Worm (Caenorhabditis elegans): ENCODE measurements around the gene gadr-3.

The gadr-3 gene

ce11 chrIII:6289366-6289765 lies 3.6 kb upstream of the gadr-3 start:
- TF ChIP-seq nhr-237 (tag; optimal IDR thresholded peaks at IDR 0.05) (no peak), ztf-11 (tag; optimal IDR thresholded peaks at IDR 0.05) (no peak), ceh-43 (GFP tag; optimal IDR thresholded peaks at IDR 0.05) (no peak), sem-2 (GFP tag; optimal IDR thresholded peaks at IDR 0.05) (no peak), blmp-1 (tag; optimal IDR thresholded peaks at IDR 0.05) (no peak), nhr-76 (tag; optimal IDR thresholded peaks at IDR 0.05) (no peak), nhr-12 (tag; optimal IDR thresholded peaks at IDR 0.05) (no peak), unc-120 (tag; optimal IDR thresholded peaks at IDR 0.05; ENCODE audit: poor library complexity, severe bottlenecking) (no peak), nhr-28 (tag; optimal IDR thresholded peaks at IDR 0.05) (no peak), ham-2 (GFP tag; optimal IDR thresholded peaks at IDR 0.05) (no peak), lin-13 (tag; optimal IDR thresholded peaks at IDR 0.05) (no peak), tbx-8 (GFP tag; optimal IDR thresholded peaks at IDR 0.05) (no peak), unc-39 (tag; optimal IDR thresholded peaks at IDR 0.05) (no peak)

DNA sequence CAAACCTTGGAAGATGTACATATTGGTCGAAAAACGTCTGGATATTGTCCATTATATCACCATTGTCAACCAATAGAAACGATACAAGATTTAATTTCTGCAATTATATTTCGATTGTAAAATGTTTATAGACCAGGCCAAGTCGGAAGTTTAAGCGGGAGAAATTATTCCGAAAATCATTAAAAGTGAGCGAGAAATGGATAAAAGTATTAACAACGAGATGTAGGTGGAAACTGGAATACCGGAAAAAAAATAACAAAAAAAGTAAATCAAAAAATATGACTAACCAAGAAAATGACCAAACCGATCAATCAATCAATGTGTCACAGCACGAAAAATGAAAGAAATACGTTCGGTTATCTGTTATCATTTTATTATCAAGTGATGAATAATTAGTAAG lies 1.4 kb upstream of the gadr-3 start, which contains the start of gene F47D12.6:
F47D12.6 (minus strand) TSS at position 101 of the 400 bp plus-strand sequence.
- TF ChIP-seq mls-2 (tag; optimal IDR thresholded peaks at IDR 0.05) (no peak), cnd-1 (tag; optimal IDR thresholded peaks at IDR 0.05) (no peak), zip-8 (tag; optimal IDR thresholded peaks at IDR 0.05) (no peak), flh-1 (GFP tag; optimal IDR thresholded peaks at IDR 0.05) (no peak), ztf-11 (tag; optimal IDR thresholded peaks at IDR 0.05) (no peak), nhr-237 (tag; optimal IDR thresholded peaks at IDR 0.05) (no peak), M03D4.4 (tag; optimal IDR thresholded peaks at IDR 0.05) (no peak), unc-120 (tag; optimal IDR thresholded peaks at IDR 0.05; ENCODE audit: poor library complexity, severe bottlenecking) (no peak), hlh-1 (tag; optimal IDR thresholded peaks at IDR 0.05) (no peak), lsy-2 (tag; optimal IDR thresholded peaks at IDR 0.05) (no peak), ceh-43 (GFP tag; optimal IDR thresholded peaks at IDR 0.05) (no peak)

DNA sequence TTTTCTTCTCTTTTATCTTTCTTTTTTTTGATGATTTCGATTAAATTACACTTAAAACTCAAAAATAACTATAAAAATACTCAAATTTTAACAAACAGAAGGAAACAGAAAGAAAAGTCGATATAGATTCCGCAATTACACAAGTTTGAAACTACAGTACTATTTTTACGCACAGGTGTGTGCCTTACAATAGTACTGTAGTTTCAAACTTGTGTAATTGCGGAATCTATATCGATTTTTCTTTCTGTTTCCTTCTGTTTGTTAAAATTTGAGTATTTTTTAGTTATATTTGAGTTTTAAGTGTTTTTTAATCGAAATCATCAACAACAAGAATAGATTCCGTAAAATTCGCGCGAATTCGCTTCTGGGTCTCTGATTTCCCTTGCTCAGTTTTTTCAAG lies 2.8 kb downstream of the gadr-3 start:
- no peak for TF ChIP-seq sem-2 (GFP tag; optimal IDR thresholded peaks at IDR 0.05)

- TF ChIP-seq mls-2 (tag; optimal IDR thresholded peaks at IDR 0.05) (peak; percentile 65), hlh-1 (tag; optimal IDR thresholded peaks at IDR 0.05) (no peak), sem-2 (GFP tag; optimal IDR thresholded peaks at IDR 0.05) (no peak), ham-2 (GFP tag; optimal IDR thresholded peaks at IDR 0.05) (peak; percentile 11), unc-62 (GFP tag; optimal IDR thresholded peaks at IDR 0.05) (peak; percentile 92), nhr-28 (tag; optimal IDR thresholded peaks at IDR 0.05) (no peak), elt-1 (tag; optimal IDR thresholded peaks at IDR 0.05; ENCODE audit: borderline replicate concordance, insufficient read depth) (no peak), nhr-12 (tag; optimal IDR thresholded peaks at IDR 0.05) (no peak), cnd-1 (tag; optimal IDR thresholded peaks at IDR 0.05) (peak; percentile 73), lsy-2 (tag; optimal IDR thresholded peaks at IDR 0.05) (peak; percentile 68), ceh-83 (GFP tag; optimal IDR thresholded peaks at IDR 0.05) (no peak), ztf-11 (tag; optimal IDR thresholded peaks at IDR 0.05) (no peak), mep-1 (tag; optimal IDR thresholded peaks at IDR 0.05) (no peak), elt-3 (tag; optimal IDR thresholded peaks at IDR 0.05) (no peak), lin-13 (tag; optimal IDR thresholded peaks at IDR 0.05) (peak; percentile 67), nhr-237 (tag; optimal IDR thresholded peaks at IDR 0.05) (peak; percentile 56), flh-1 (GFP tag; optimal IDR thresholded peaks at IDR 0.05) (no peak), ceh-39 (tag; optimal IDR thresholded peaks at IDR 0.05) (peak; percentile 4), M03D4.4 (tag; optimal IDR thresholded peaks at IDR 0.05) (no peak), blmp-1 (tag; optimal IDR thresholded peaks at IDR 0.05) (peak; percentile 13), nhr-2 (tag; optimal IDR thresholded peaks at IDR 0.05) (no peak), sptf-1 (tag; optimal IDR thresholded peaks at IDR 0.05) (peak; percentile 62), nhr-76 (tag; optimal IDR thresholded peaks at IDR 0.05) (no peak), lin-32 (GFP tag; optimal IDR thresholded peaks at IDR 0.05) (no peak), ces-1 (GFP tag; optimal IDR thresholded peaks at IDR 0.05) (peak; percentile 74), bed-3 (GFP tag; optimal IDR thresholded peaks at IDR 0.05) (no peak), snpc-4 (tag; optimal IDR thresholded peaks at IDR 0.05) (no peak), mab-5 (tag; optimal IDR thresholded peaks at IDR 0.05) (no peak), zip-8 (tag; optimal IDR thresholded peaks at IDR 0.05) (no peak), unc-120 (tag; optimal IDR thresholded peaks at IDR 0.05; ENCODE audit: poor library complexity, severe bottlenecking) (peak; percentile 82), tbx-8 (GFP tag; optimal IDR thresholded peaks at IDR 0.05) (no peak), ceh-43 (GFP tag; optimal IDR thresholded peaks at IDR 0.05) (no peak), pha-4 (tag; optimal IDR thresholded peaks at IDR 0.05) (peak; percentile 0), unc-39 (tag; optimal IDR thresholded peaks at IDR 0.05) (peak; percentile 32), drap-1 (GFP tag; optimal IDR thresholded peaks at IDR 0.05) (peak; percentile 59)
Measured at ce11 chrIII:6280070-6280596, 5.7 kb downstream of the gadr-3 start, which contains the start of gene hmg-1.2. Gene hmg-1.2 (plus strand): TSS chrIII:6280380.

Data from whole organism, mixed stage, embryonic.